Fruit fly (Drosophila melanogaster) whole organism, embryonic: ENCODE measurements around the gene topi.

Source experiments
- ATbp ChIP-seq: fragments of 200-800 bp; sonication (Bioruptor generic); optimal IDR thresholded peaks from 2 replicates; lab custom pipeline; 2017; ENCODE audit warnings: missing biosample characterization, mild to moderate bottlenecking, missing genetic modification characterization, missing genetic modification reagents
- CG10321 ChIP-seq: fragments of 200-800 bp; sonication (Bioruptor generic); IDR thresholded peaks from 2 replicates; pipeline ENCODE4 v1.3.6; 2022; ENCODE audit warnings: missing biosample characterization, missing genetic modification characterization
- CG10366 ChIP-seq: fragments of 200-800 bp; sonication (Bioruptor generic); IDR thresholded peaks from 2 replicates; pipeline ENCODE4 v1.3.6; 2022; ENCODE audit warnings: missing biosample characterization, missing genetic modification characterization
- CG10431 ChIP-seq: fragments of 200-800 bp; sonication (Bioruptor generic); optimal IDR thresholded peaks from 3 replicates; lab custom pipeline; 2018; ENCODE audit warnings: missing biosample characterization, mild to moderate bottlenecking, missing genetic modification characterization
- CG10462 ChIP-seq: fragments of 200-800 bp; sonication (Bioruptor generic); optimal IDR thresholded peaks from 2 replicates; lab custom pipeline; 2016; ENCODE audit warnings: missing biosample characterization, missing genetic modification characterization
- CG10543 ChIP-seq: fragments of 200-800 bp; sonication (Bioruptor generic); optimal IDR thresholded peaks from 3 replicates; lab custom pipeline; 2017; ENCODE audit warnings: missing biosample characterization, mild to moderate bottlenecking, missing genetic modification characterization, moderate library complexity
- CG10654 ChIP-seq: fragments of 200-800 bp; sonication (Bioruptor generic); optimal IDR thresholded peaks from 2 replicates; lab custom pipeline; 2016; ENCODE audit warnings: missing biosample characterization, missing genetic modification characterization
- CG11247 ChIP-seq: fragments of 200-800 bp; sonication (Bioruptor generic); IDR thresholded peaks from 2 replicates; pipeline ENCODE4 v1.3.6; 2022; ENCODE audit warnings: missing biosample characterization, missing genetic modification characterization
- CG15514 ChIP-seq: fragments of 200-800 bp; sonication (Bioruptor generic); optimal IDR thresholded peaks from 3 replicates; lab custom pipeline; 2017; ENCODE audit warnings: missing biosample characterization, missing genetic modification characterization, mild to moderate bottlenecking, moderate library complexity, missing genetic modification reagents
- CG1602 ChIP-seq: fragments of 200-800 bp; sonication (Bioruptor generic); optimal IDR thresholded peaks from 3 replicates; lab custom pipeline; 2016; ENCODE audit warnings: missing biosample characterization, missing genetic modification characterization
- CG18262 ChIP-seq: fragments of 200-800 bp; optimal IDR thresholded peaks from 3 replicates; lab custom pipeline; 2019; ENCODE audit warnings: missing biosample characterization, mild to moderate bottlenecking, missing genetic modification characterization, moderate library complexity
- CG2712 ChIP-seq: fragments of 200-800 bp; optimal IDR thresholded peaks from 3 replicates; lab custom pipeline; 2019; ENCODE audit warnings: missing biosample characterization, mild to moderate bottlenecking, missing genetic modification characterization, moderate library complexity
- CG30403 ChIP-seq: fragments of 200-800 bp; sonication (Bioruptor generic); optimal IDR thresholded peaks from 3 replicates; lab custom pipeline; 2016; ENCODE audit warnings: missing biosample characterization, missing genetic modification characterization
- CG3163 ChIP-seq: fragments of 200-800 bp; sonication (Bioruptor generic); optimal IDR thresholded peaks from 3 replicates; lab custom pipeline; 2016; ENCODE audit warnings: missing biosample characterization, missing genetic modification characterization
- CG32772 ChIP-seq: fragments of 200-800 bp; sonication (Bioruptor generic); IDR thresholded peaks from 2 replicates; pipeline ENCODE4 v1.3.6; 2022; ENCODE audit warnings: missing biosample characterization, missing genetic modification characterization
- CG34422 ChIP-seq: fragments of 200-800 bp; sonication (Bioruptor generic); IDR thresholded peaks from 3 replicates; pipeline ENCODE4 v1.3.6; 2022; ENCODE audit warnings: missing biosample characterization, missing genetic modification characterization
- CG3726 ChIP-seq: fragments of 200-800 bp; sonication (Bioruptor generic); IDR thresholded peaks from 3 replicates; pipeline ENCODE4, ENCODE4 v1.3.6; 2022; ENCODE audit warnings: missing biosample characterization, missing genetic modification characterization
- CG4404 ChIP-seq: fragments of 200-800 bp; sonication (Bioruptor generic); IDR thresholded peaks from 2 replicates; pipeline ENCODE4 v1.3.6; 2022; ENCODE audit warnings: missing biosample characterization, missing genetic modification characterization
- CG6175 ChIP-seq: fragments of 200-800 bp; sonication (Bioruptor generic); IDR thresholded peaks from 3 replicates; pipeline ENCODE4 v1.3.6; 2022; ENCODE audit warnings: missing biosample characterization, missing genetic modification characterization
- CG6654 ChIP-seq: fragments of 200-800 bp; sonication (Bioruptor generic); optimal IDR thresholded peaks from 2 replicates; lab custom pipeline; 2017; ENCODE audit warnings: missing biosample characterization, mild to moderate bottlenecking, missing genetic modification characterization
- CG6689 ChIP-seq: fragments of 200-800 bp; sonication (Bioruptor generic); IDR thresholded peaks from 2 replicates; pipeline ENCODE4 v1.3.6; 2022; ENCODE audit warnings: missing biosample characterization, missing genetic modification characterization
- CG7556 ChIP-seq: fragments of 200-800 bp; sonication (Bioruptor generic); optimal IDR thresholded peaks from 2 replicates; lab custom pipeline; 2017; ENCODE audit warnings: missing biosample characterization, mild to moderate bottlenecking, missing genetic modification characterization
- CG9932 ChIP-seq: fragments of 200-800 bp; sonication (Bioruptor generic); IDR thresholded peaks from 2 replicates; pipeline ENCODE4 v1.3.6; 2022; ENCODE audit warnings: missing biosample characterization, missing genetic modification characterization
- D19A ChIP-seq: fragments of 200-800 bp; optimal IDR thresholded peaks from 3 replicates; lab custom pipeline; 2019; ENCODE audit warnings: missing biosample characterization, mild to moderate bottlenecking, missing genetic modification characterization, moderate library complexity
- Dbx ChIP-seq: fragments of 200-800 bp; sonication (Bioruptor generic); IDR thresholded peaks from 3 replicates; pipeline ENCODE4 v1.3.6; 2022; ENCODE audit warnings: missing biosample characterization, missing genetic modification characterization
- Drgx ChIP-seq: fragments of 200-800 bp; sonication (Bioruptor generic); IDR thresholded peaks from 2 replicates; pipeline ENCODE4 v1.3.6; 2022; ENCODE audit warnings: missing biosample characterization, missing genetic modification characterization
- Fer1 ChIP-seq: fragments of 200-800 bp; sonication (Bioruptor generic); optimal IDR thresholded peaks from 2 replicates; lab custom pipeline; 2017; ENCODE audit warnings: missing biosample characterization, mild to moderate bottlenecking, missing genetic modification characterization
- Med ChIP-seq: fragments of 200-800 bp; sonication (Bioruptor generic); peaks from one replicate; lab custom pipeline; 2016; ENCODE audit warnings: missing biosample characterization, missing genetic modification characterization, mild to moderate bottlenecking, inconsistent platforms, moderate library complexity
- Scr ChIP-seq: fragments of 200-800 bp; sonication (Bioruptor generic); IDR thresholded peaks from 2 replicates; pipeline ENCODE4 v1.3.6; 2022; ENCODE audit warnings: missing biosample characterization, missing genetic modification characterization; ENCODE audit not compliant: partially characterized antibody
- abd-A ChIP-seq: fragments of 200-800 bp; sonication (Bioruptor generic); optimal IDR thresholded peaks from 3 replicates; lab custom pipeline; 2019; ENCODE audit warnings: missing biosample characterization, mild to moderate bottlenecking, missing genetic modification characterization, moderate library complexity
- amos ChIP-seq: fragments of 200-800 bp; sonication (Bioruptor generic); IDR thresholded peaks from 2 replicates; pipeline ENCODE4 v1.3.6; 2022; ENCODE audit warnings: missing biosample characterization, missing genetic modification characterization; ENCODE audit not compliant: partially characterized antibody
- bbx ChIP-seq: fragments of 200-800 bp; sonication (Bioruptor generic); IDR thresholded peaks from 2 replicates; pipeline ENCODE4 v1.3.6; 2022; ENCODE audit warnings: missing biosample characterization, missing genetic modification characterization; ENCODE audit not compliant: partially characterized antibody
- chm ChIP-seq: fragments of 200-800 bp; sonication (Bioruptor generic); IDR thresholded peaks from 2 replicates; pipeline ENCODE4 v1.3.6; 2022; ENCODE audit warnings: missing biosample characterization, missing genetic modification characterization
- corto ChIP-seq: fragments of 200-800 bp; sonication (Bioruptor generic); optimal IDR thresholded peaks from 2 replicates; lab custom pipeline; 2016; ENCODE audit warnings: missing biosample characterization, mild to moderate bottlenecking, missing genetic modification characterization, moderate library complexity
- croc ChIP-seq: fragments of 200-800 bp; sonication (Bioruptor generic); conservative IDR thresholded peaks from 3 replicates; pipeline ENCODE4 v1.3.6; 2022; ENCODE audit warnings: missing biosample characterization, missing genetic modification characterization
- gro ChIP-seq: fragments of 200-800 bp; sonication (Bioruptor generic); optimal IDR thresholded peaks from 2 replicates; lab custom pipeline; 2016; ENCODE audit warnings: missing biosample characterization, missing genetic modification characterization
- hth ChIP-seq: fragments of >200 bp; optimal IDR thresholded peaks from 2 replicates; lab custom pipeline; 2017; ENCODE audit warnings: inconsistent platforms
- jing ChIP-seq: fragments of 200-800 bp; sonication (Bioruptor generic); optimal IDR thresholded peaks from 2 replicates; lab custom pipeline; 2018; ENCODE audit warnings: missing biosample characterization, mild to moderate bottlenecking, missing genetic modification characterization
- nmo ChIP-seq: fragments of 200-800 bp; sonication (Bioruptor generic); optimal IDR thresholded peaks from 2 replicates; lab custom pipeline; 2018; ENCODE audit warnings: missing biosample characterization, mild to moderate bottlenecking, missing genetic modification characterization, moderate library complexity
- org-1 ChIP-seq: fragments of 200-800 bp; sonication (Bioruptor generic); optimal IDR thresholded peaks from 2 replicates; lab custom pipeline; 2017; ENCODE audit warnings: missing biosample characterization, missing genetic modification characterization
- prd ChIP-seq, 3 experiments: fragments of >200 bp in 2 of 3; fragments of 200-800 bp in 1 of 3; sonication (Bioruptor generic) in 1 of 3; optimal IDR thresholded peaks in 2 of 3; IDR thresholded peaks in 1 of 3; 2 replicates in 2 of 3; 3 replicates in 1 of 3; pipeline versions ENCODE4 v1.3.6 to Lab custom; 2017 to 2022; ENCODE audit warnings: missing biosample characterization in 1 of 3, missing genetic modification characterization in 1 of 3
- run ChIP-seq: fragments of 200-800 bp; sonication (Bioruptor generic); optimal IDR thresholded peaks from 3 replicates; lab custom pipeline; 2018; ENCODE audit warnings: missing biosample characterization, mild to moderate bottlenecking, missing genetic modification characterization
- sens-2 ChIP-seq: fragments of 200-800 bp; sonication (Bioruptor generic); IDR thresholded peaks from 2 replicates; pipeline ENCODE4 v1.3.6; 2022; ENCODE audit warnings: missing biosample characterization, missing genetic modification characterization
- unpg ChIP-seq: fragments of 200-800 bp; sonication (Bioruptor generic); optimal IDR thresholded peaks from 3 replicates; lab custom pipeline; 2018; ENCODE audit warnings: missing biosample characterization, mild to moderate bottlenecking, missing genetic modification characterization, moderate library complexity
- zen ChIP-seq: fragments of 200-800 bp; sonication (Bioruptor generic); optimal IDR thresholded peaks from 3 replicates; lab custom pipeline; 2018; ENCODE audit warnings: missing biosample characterization, mild to moderate bottlenecking, missing genetic modification characterization, moderate library complexity

Gene topi

DNA sequence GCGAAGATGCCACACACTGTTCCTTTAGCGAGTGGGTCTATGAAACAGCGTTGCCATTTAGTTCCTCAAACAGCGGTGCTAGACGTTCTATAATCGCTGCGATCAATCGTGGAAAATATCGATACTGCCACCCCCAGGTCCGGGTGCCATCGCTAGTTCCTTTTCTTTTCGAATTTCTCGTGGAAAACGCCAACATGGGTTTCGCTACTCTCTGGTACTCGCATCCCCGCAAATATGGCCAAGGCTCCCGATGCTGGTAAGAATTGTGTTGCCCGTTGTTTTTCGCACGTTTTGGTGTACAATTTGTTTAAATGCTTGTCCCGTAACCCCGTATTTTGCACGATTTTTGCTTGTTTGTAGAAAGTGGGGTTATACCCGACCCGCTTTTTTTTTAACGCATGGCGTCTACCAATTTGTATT lies 3.0 kb downstream of the topi start, which contains the start of gene RpS29 (continued):
- TF ChIP-seq run (tag; lab: Kevin White, UChicago) (peak; percentile 49), CG30403 (GFP tag; lab: Kevin White, UChicago) (peak; percentile 80), org-1 (GFP tag; lab: Kevin White, UChicago) (peak; percentile 15), hth (lab: Kevin White, UChicago) (no peak), prd (optimal IDR thresholded peaks at IDR 0.05; lab: Kevin White, UChicago) (no peak), prd (GFP tag; IDR thresholded peaks at IDR 0.05; lab: Robert Waterston, UW) (peak; percentile 76), CG10431 (GFP tag; lab: Kevin White, UChicago) (peak; percentile 70), abd-A (tag; lab: Kevin White, UChicago) (no peak), zen (tag; lab: Kevin White, UChicago) (peak; percentile 39), amos (GFP tag; lab: Robert Waterston, UW) (peak; percentile 99), jing (no peak), croc (GFP tag; lab: Robert Waterston, UW) (0 out of 3 replicates have a peak, but pooled peaks have one; percentile 32)

DNA sequence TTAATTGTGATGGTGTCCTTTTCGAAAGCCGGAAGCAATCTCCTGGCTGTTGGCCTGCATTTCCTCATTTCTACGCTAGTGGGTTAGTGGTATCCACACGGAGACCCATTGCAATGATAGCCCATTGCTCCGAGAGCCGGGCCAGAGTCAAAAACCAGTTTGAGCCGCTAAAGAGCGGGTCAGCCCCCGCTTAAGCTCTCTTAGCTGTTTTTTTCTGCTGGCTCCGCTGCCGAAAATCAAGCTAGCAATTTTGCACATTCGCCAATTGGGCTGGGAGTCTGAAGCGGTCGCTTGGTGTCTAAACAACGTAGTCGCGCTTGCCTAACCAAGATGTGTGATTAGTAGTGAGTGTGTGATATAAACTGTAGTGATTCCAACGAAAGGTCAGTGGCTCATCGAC lies 4.8 kb downstream of the topi start, which contains the start of gene CG12947:
Gene CG12947, plus strand, starts transcription at position 301 of the 400 bp plus-strand sequence.
- no peak for TF ChIP-seq CG15514 (GFP tag; lab: Kevin White, UChicago)
- no peak for TF ChIP-seq CG10543 (GFP tag; lab: Kevin White, UChicago)
- 0 out of 3 replicates have a peak, but pooled peaks have one; percentile 45 for TF ChIP-seq CG6175 (GFP tag; lab: Robert Waterston, UW)
- 0 out of 2 replicates have a peak, but pooled peaks have one; percentile 21 for TF ChIP-seq Drgx (GFP tag; lab: Robert Waterston, UW)
- TF ChIP-seq bbx (GFP tag; lab: Robert Waterston, UW), result no peak
- 0 out of 3 replicates have a peak, but pooled peaks have one; percentile 16 for TF ChIP-seq CG34422 (GFP tag; lab: Robert Waterston, UW)
- TF ChIP-seq CG3163, result peak; percentile 26
- no peak for TF ChIP-seq CG3726 (GFP tag; lab: Robert Waterston, UW)
- no peak for TF ChIP-seq corto (GFP tag; lab: Kevin White, UChicago)
- TF ChIP-seq CG1602, result no peak
- TF ChIP-seq Med (GFP tag; lab: Kevin White, UChicago), result peak; percentile 51
- TF ChIP-seq chm (GFP tag; lab: Robert Waterston, UW), result 0 out of 2 replicates have a peak, but pooled peaks have one; percentile 12
- TF ChIP-seq Scr (GFP tag; lab: Robert Waterston, UW), result peak; percentile 11; the same call in 1 of the 2 replicates
- TF ChIP-seq Dbx (GFP tag; lab: Robert Waterston, UW), result 0 out of 3 replicates have a peak, but pooled peaks have one; percentile 14
- no peak for TF ChIP-seq CG10321 (GFP tag; lab: Robert Waterston, UW)
- TF ChIP-seq CG9932 (GFP tag; lab: Robert Waterston, UW), result 0 out of 2 replicates have a peak, but pooled peaks have one; percentile 11
- TF ChIP-seq CG10462 (GFP tag; lab: Kevin White, UChicago), result no peak

DNA sequence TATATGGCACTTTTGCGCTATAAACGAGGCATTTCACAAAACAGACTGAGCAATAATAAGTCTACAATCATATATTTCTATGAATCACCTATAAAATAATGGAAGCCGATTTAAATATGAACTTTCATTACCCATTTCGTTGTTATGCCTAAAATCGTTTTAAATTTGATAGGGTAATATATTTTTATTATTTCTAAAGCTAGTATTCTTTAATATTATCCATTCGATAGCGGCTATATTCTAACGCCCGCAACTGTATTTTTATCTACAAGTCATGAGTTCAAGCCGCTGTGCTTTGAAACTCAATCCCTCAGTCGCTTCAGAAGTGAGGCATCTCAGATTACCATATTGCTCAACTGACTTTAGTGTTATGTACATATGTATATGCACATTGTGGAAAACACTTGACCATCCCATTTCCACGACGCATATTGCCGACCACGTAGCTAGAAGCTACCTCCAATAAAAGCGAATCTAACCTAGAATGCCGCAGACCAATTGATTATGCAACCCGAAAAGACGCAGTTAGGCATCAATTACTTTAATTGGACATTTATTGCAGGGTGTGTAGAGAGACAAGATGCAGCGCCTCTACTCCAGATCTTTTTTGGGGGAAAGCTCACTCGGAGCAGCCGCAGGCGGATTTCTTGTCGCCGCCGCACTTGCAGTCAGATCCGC lies 8.5 kb downstream of the topi start:
- TF ChIP-seq CG4404 (GFP tag; lab: Robert Waterston, UW) (no peak), ATbp (peak; percentile 29), CG7556 (GFP tag; lab: Kevin White, UChicago) (peak; percentile 45), run (tag; lab: Kevin White, UChicago) (no peak), prd (optimal IDR thresholded peaks at IDR 0.05; lab: Kevin White, UChicago) (no peak), prd (GFP tag; IDR thresholded peaks at IDR 0.05; lab: Robert Waterston, UW) (0 out of 3 replicates have a peak, but pooled peaks have one; percentile 17), nmo (GFP tag; lab: Kevin White, UChicago) (peak; percentile 5), sens-2 (GFP tag; lab: Robert Waterston, UW) (no peak), CG10366 (GFP tag; lab: Robert Waterston, UW) (no peak), unpg (GFP tag; lab: Kevin White, UChicago) (peak; percentile 47), amos (GFP tag; lab: Robert Waterston, UW) (no peak), CG18262 (tag; lab: Kevin White, UChicago) (peak; percentile 27), D19A (tag; lab: Kevin White, UChicago) (peak; percentile 1), CG11247 (GFP tag; lab: Robert Waterston, UW) (no peak), gro (no peak), CG10654 (GFP tag; lab: Kevin White, UChicago) (no peak), CG6689 (GFP tag; lab: Robert Waterston, UW) (no peak), Fer1 (GFP tag; lab: Kevin White, UChicago) (peak; percentile 2), CG6654 (GFP tag; lab: Kevin White, UChicago) (no peak), CG2712 (tag; lab: Kevin White, UChicago) (peak; percentile 35), CG32772 (no peak)
